Worm (Caenorhabditis elegans) whole organism, L3 larva: ENCODE measurements around the gene T27A10.6.

Source experiments
- R02D3.7 ChIP-seq: fragments of 150-350 bp; optimal IDR thresholded peaks from 2 replicates; lab custom pipeline; 2014; ENCODE audit warnings: missing biosample characterization, missing genetic modification characterization
- ZK546.5 ChIP-seq: sonication (generic microtip); optimal IDR thresholded peaks from 2 replicates; lab custom pipeline; 2017; ENCODE audit warnings: missing biosample characterization, missing genetic modification characterization
- aly-2 ChIP-seq: fragments of 150-350 bp; optimal IDR thresholded peaks from 2 replicates; lab custom pipeline; 2014; ENCODE audit warnings: missing biosample characterization, missing genetic modification characterization
- ceh-16 ChIP-seq: sonication (generic microtip); optimal IDR thresholded peaks from 2 replicates; lab custom pipeline; 2017; ENCODE audit warnings: missing biosample characterization, missing genetic modification characterization
- ceh-28 ChIP-seq: fragments of 150-350 bp; optimal IDR thresholded peaks from 2 replicates; lab custom pipeline; 2014; ENCODE audit warnings: missing biosample characterization, missing genetic modification reagents, missing genetic modification characterization
- ceh-82 ChIP-seq: fragments of 150-350 bp; optimal IDR thresholded peaks from 2 replicates; lab custom pipeline; 2014; ENCODE audit warnings: missing biosample characterization, missing genetic modification characterization
- egl-27 ChIP-seq: sonication (generic microtip); optimal IDR thresholded peaks from 4 replicates; lab custom pipeline; 2017; ENCODE audit warnings: missing biosample characterization, missing genetic modification reagents, missing genetic modification characterization
- elt-2 ChIP-seq: sonication (generic microtip); optimal IDR thresholded peaks from 2 replicates; lab custom pipeline; 2016; ENCODE audit warnings: missing genetic modification reagents, mild to moderate bottlenecking, missing genetic modification characterization, missing compliant biosample characterization
- elt-3 ChIP-seq, 3 experiments: fragments of 150-350 bp in 1 of 3; sonication (generic microtip) in 2 of 3; optimal IDR thresholded peaks; 2 replicates in 2 of 3; 4 replicates in 1 of 3; lab custom pipeline; 2014 to 2017; ENCODE audit warnings: missing biosample characterization in 3 of 3, missing genetic modification characterization in 3 of 3
- fkh-2 ChIP-seq: fragments of 150-350 bp; optimal IDR thresholded peaks from 2 replicates; lab custom pipeline; 2014; ENCODE audit warnings: missing biosample characterization, missing genetic modification reagents, missing genetic modification characterization
- fos-1 ChIP-seq: fragments of 150-350 bp; optimal IDR thresholded peaks from 2 replicates; lab custom pipeline; 2014; ENCODE audit warnings: missing biosample characterization, missing genetic modification characterization
- jun-1 ChIP-seq: fragments of 150-350 bp; optimal IDR thresholded peaks from 2 replicates; lab custom pipeline; 2014; ENCODE audit warnings: missing biosample characterization, missing genetic modification reagents, missing genetic modification characterization
- lin-39 ChIP-seq: fragments of 150-350 bp; optimal IDR thresholded peaks from 2 replicates; lab custom pipeline; 2018; ENCODE audit warnings: missing biosample characterization, missing genetic modification reagents, missing genetic modification characterization
- mdl-1 ChIP-seq: fragments of 150-350 bp; optimal IDR thresholded peaks from 2 replicates; lab custom pipeline; 2014; ENCODE audit warnings: missing biosample characterization, missing genetic modification characterization
- nfya-1 ChIP-seq: sonication (generic microtip); optimal IDR thresholded peaks from 2 replicates; lab custom pipeline; 2017; ENCODE audit warnings: missing genetic modification characterization, mild to moderate bottlenecking, missing compliant biosample characterization, antibody characterized with exemption, moderate library complexity; ENCODE audit not compliant: insufficient read depth
- nhr-11 ChIP-seq: fragments of 150-350 bp; optimal IDR thresholded peaks from 2 replicates; lab custom pipeline; 2014; ENCODE audit warnings: missing biosample characterization, missing genetic modification characterization
- nhr-12 ChIP-seq: fragments of 150-350 bp; optimal IDR thresholded peaks from 2 replicates; lab custom pipeline; 2014; ENCODE audit warnings: missing biosample characterization, missing genetic modification characterization
- nhr-23 ChIP-seq: fragments of 150-350 bp; optimal IDR thresholded peaks from 2 replicates; lab custom pipeline; 2014; ENCODE audit warnings: missing biosample characterization, missing genetic modification reagents, missing genetic modification characterization
- nhr-237 ChIP-seq: fragments of 150-350 bp; optimal IDR thresholded peaks from 2 replicates; lab custom pipeline; 2014; ENCODE audit warnings: missing biosample characterization, missing genetic modification characterization
- nhr-25 ChIP-seq: sonication (generic microtip); optimal IDR thresholded peaks from 2 replicates; lab custom pipeline; 2017; ENCODE audit warnings: missing biosample characterization, missing genetic modification characterization
- nhr-28 ChIP-seq: fragments of 150-350 bp; optimal IDR thresholded peaks from 2 replicates; lab custom pipeline; 2014; ENCODE audit warnings: missing biosample characterization, missing genetic modification characterization
- nhr-43 ChIP-seq: sonication (generic microtip); optimal IDR thresholded peaks from 2 replicates; lab custom pipeline; 2016; ENCODE audit warnings: mild to moderate bottlenecking, missing genetic modification characterization, missing compliant biosample characterization; ENCODE audit not compliant: poor library complexity, severe bottlenecking
- nhr-76 ChIP-seq: fragments of 150-350 bp; sonication (generic microtip); optimal IDR thresholded peaks from 5 replicates; lab custom pipeline; 2014; ENCODE audit warnings: missing biosample characterization, missing genetic modification characterization
- nhr-77 ChIP-seq: fragments of 150-350 bp; optimal IDR thresholded peaks from 2 replicates; lab custom pipeline; 2014; ENCODE audit warnings: missing biosample characterization, missing genetic modification characterization
- pha-4 ChIP-seq: fragments of 150-350 bp; optimal IDR thresholded peaks from 2 replicates; lab custom pipeline; 2014; ENCODE audit warnings: missing biosample characterization, missing genetic modification reagents, missing genetic modification characterization
- pqm-1 ChIP-seq: fragments of 150-350 bp; optimal IDR thresholded peaks from 2 replicates; lab custom pipeline; 2017; ENCODE audit warnings: missing biosample characterization, missing genetic modification characterization, inconsistent platforms
- sea-2 ChIP-seq: fragments of 150-350 bp; sonication (generic microtip); optimal IDR thresholded peaks from 4 replicates; lab custom pipeline; 2014; ENCODE audit warnings: missing biosample characterization, missing genetic modification reagents, missing genetic modification characterization
- skn-1 ChIP-seq: fragments of 150-350 bp; optimal IDR thresholded peaks from 2 replicates; lab custom pipeline; 2014; ENCODE audit warnings: missing biosample characterization, missing genetic modification characterization
- snpc-4 ChIP-seq: fragments of 150-350 bp; optimal IDR thresholded peaks from 2 replicates; lab custom pipeline; 2014; ENCODE audit warnings: missing biosample characterization, missing genetic modification characterization
- unc-39 ChIP-seq: sonication (generic microtip); optimal IDR thresholded peaks from 4 replicates; lab custom pipeline; 2017; ENCODE audit warnings: missing biosample characterization, missing genetic modification characterization
- unc-62 ChIP-seq: fragments of 150-350 bp; sonication (generic microtip); optimal IDR thresholded peaks from 4 replicates; lab custom pipeline; 2014; ENCODE audit warnings: missing biosample characterization, missing genetic modification reagents, missing genetic modification characterization
- zag-1 ChIP-seq: fragments of 150-350 bp; optimal IDR thresholded peaks from 2 replicates; lab custom pipeline; 2014; ENCODE audit warnings: missing biosample characterization, missing genetic modification characterization
- ztf-4 ChIP-seq: fragments of 150-350 bp; optimal IDR thresholded peaks from 2 replicates; lab custom pipeline; 2014; ENCODE audit warnings: missing biosample characterization, missing genetic modification characterization

The T27A10.6 gene

ce11 chrX:3584481-3584880 lies 11.7 kb downstream of the T27A10.6 start:
- TF ChIP-seq nhr-77 (no peak), ceh-16 (tag; lab: Kevin White, UChicago) (no peak), egl-27 (tag; lab: Kevin White, UChicago) (no peak), jun-1 (tag; lab: Kevin White, UChicago) (no peak), snpc-4 (no peak), R02D3.7 (tag; lab: Kevin White, UChicago) (no peak), lin-39 (no peak), nhr-28 (tag; lab: Kevin White, UChicago) (no peak), nhr-11 (tag; lab: Kevin White, UChicago) (no peak), nhr-25 (tag; lab: Kevin White, UChicago) (no peak), unc-39 (no peak), nhr-237 (no peak), nhr-23 (tag; lab: Kevin White, UChicago) (no peak), zag-1 (tag; lab: Kevin White, UChicago) (no peak)
- TF ChIP-seq, all 47 proteins: peak for 0

- TF ChIP-seq pha-4 (tag; lab: Kevin White, UChicago) (no peak), nhr-43 (tag; lab: Kevin White, UChicago) (no peak), nhr-25 (tag; lab: Kevin White, UChicago) (no peak), lin-39 (no peak), fkh-2 (tag; lab: Kevin White, UChicago) (no peak), nhr-28 (tag; lab: Kevin White, UChicago) (no peak), ceh-16 (tag; lab: Kevin White, UChicago) (no peak), ztf-4 (tag; lab: Kevin White, UChicago) (no peak), elt-3 (tag; optimal IDR thresholded peaks at IDR 0.05; lab: Kevin White, UChicago) (no peak), unc-62 (GFP tag; lab: Kevin White, UChicago) (no peak), mdl-1 (no peak)
Measured at ce11 chrX:3583436-3583835, 12.7 kb downstream of the T27A10.6 start.

- no peak for TF ChIP-seq nhr-11 (tag; lab: Kevin White, UChicago)
- TF ChIP-seq, all 47 proteins: peak for 0
Measured at ce11 chrX:3581813-3582212, 14.3 kb downstream of the T27A10.6 start.

ce11 chrX:3576239-3576638 lies 19.9 kb downstream of the T27A10.6 start, which contains the start of gene ckc-1:
TSS of gene ckc-1 (plus strand) at chrX:3576606.
- TF ChIP-seq nhr-28 (tag; lab: Kevin White, UChicago) (no peak), nhr-12 (tag; lab: Kevin White, UChicago) (no peak), ceh-28 (tag; lab: Kevin White, UChicago) (peak; percentile 3), ceh-16 (tag; lab: Kevin White, UChicago) (no peak), skn-1 (tag; lab: Kevin White, UChicago) (no peak), jun-1 (tag; lab: Kevin White, UChicago) (peak; percentile 68), pqm-1 (tag; lab: Kevin White, UChicago) (peak; percentile 100), pha-4 (tag; lab: Kevin White, UChicago) (peak; percentile 39), elt-2 (peak; percentile 99), elt-3 (tag; optimal IDR thresholded peaks at IDR 0.05; lab: Kevin White, UChicago) (peak in 1 of 3 experiments; percentile 67), nhr-76 (no peak), ceh-82 (no peak)

- TF ChIP-seq nhr-76, result no peak
- TF ChIP-seq snpc-4, result no peak
- TF ChIP-seq aly-2, result no peak
- no peak for TF ChIP-seq nhr-23 (tag; lab: Kevin White, UChicago)
- no peak for TF ChIP-seq pqm-1 (tag; lab: Kevin White, UChicago)
- no peak for TF ChIP-seq elt-3 (tag; optimal IDR thresholded peaks at IDR 0.05; lab: Kevin White, UChicago)
- no peak for TF ChIP-seq nhr-11 (tag; lab: Kevin White, UChicago)
- no peak for TF ChIP-seq ZK546.5 (tag; lab: Kevin White, UChicago)
- TF ChIP-seq R02D3.7 (tag; lab: Kevin White, UChicago), result no peak
- no peak for TF ChIP-seq fkh-2 (tag; lab: Kevin White, UChicago)
- no peak for TF ChIP-seq sea-2 (GFP tag; lab: Kevin White, UChicago)
- TF ChIP-seq pha-4 (tag; lab: Kevin White, UChicago), result no peak
- TF ChIP-seq egl-27 (tag; lab: Kevin White, UChicago), result no peak
- TF ChIP-seq skn-1 (tag; lab: Kevin White, UChicago), result no peak
- TF ChIP-seq fos-1, result no peak
- no peak for TF ChIP-seq nfya-1 (tag; lab: Kevin White, UChicago)
- TF ChIP-seq zag-1 (tag; lab: Kevin White, UChicago), result no peak
- TF ChIP-seq nhr-77, result no peak
- TF ChIP-seq, all 47 proteins: peak for 0
Measured at ce11 chrX:3573482-3573881, 22.7 kb downstream of the T27A10.6 start, which contains the start of gene T27A10.5. TSS of gene T27A10.5 (minus strand) at chrX:3573582.
